Fruit fly (Drosophila melanogaster) whole organism, embryonic: ENCODE results near the gene ppk13.

Experiments used
- Awh ChIP-seq: fragments of 200-800 bp; sonication (Bioruptor generic); IDR thresholded peaks from 2 replicates; pipeline ENCODE4, ENCODE4 v1.3.6; 2022; ENCODE audit warnings: missing biosample characterization, missing genetic modification characterization
- BEAF-32 ChIP-seq: fragments of 200-800 bp; sonication (Bioruptor generic); optimal IDR thresholded peaks from 3 replicates; lab custom pipeline; 2017; ENCODE audit warnings: missing biosample characterization, missing genetic modification characterization, mild to moderate bottlenecking, moderate library complexity, missing genetic modification reagents
- CG13123 ChIP-seq: fragments of 200-800 bp; sonication (Bioruptor generic); optimal IDR thresholded peaks from 2 replicates; lab custom pipeline; 2016; ENCODE audit warnings: missing biosample characterization, missing genetic modification characterization
- CG13894 ChIP-seq: fragments of 200-800 bp; sonication (Bioruptor generic); optimal IDR thresholded peaks from 3 replicates; lab custom pipeline; 2018; ENCODE audit warnings: missing biosample characterization, mild to moderate bottlenecking, missing genetic modification characterization, moderate library complexity
- CG14965 ChIP-seq: fragments of 200-800 bp; sonication (Bioruptor generic); optimal IDR thresholded peaks from 2 replicates; lab custom pipeline; 2016; ENCODE audit warnings: missing biosample characterization, missing genetic modification characterization, borderline replicate concordance
- CG15269 ChIP-seq: fragments of 200-800 bp; sonication (Bioruptor generic); optimal IDR thresholded peaks from 2 replicates; lab custom pipeline; 2018; ENCODE audit warnings: missing biosample characterization, mild to moderate bottlenecking, missing genetic modification characterization, moderate library complexity
- CG1602 ChIP-seq: fragments of 200-800 bp; sonication (Bioruptor generic); optimal IDR thresholded peaks from 3 replicates; lab custom pipeline; 2016; ENCODE audit warnings: missing biosample characterization, missing genetic modification characterization
- CG1647 ChIP-seq: fragments of 200-800 bp; sonication (Bioruptor generic); optimal IDR thresholded peaks from 3 replicates; lab custom pipeline; 2016; ENCODE audit warnings: missing biosample characterization, missing genetic modification characterization
- CG16779 ChIP-seq: fragments of 200-800 bp; sonication (Bioruptor generic); IDR thresholded peaks from 2 replicates; pipeline ENCODE4 v1.3.6; 2022; ENCODE audit warnings: missing biosample characterization, missing genetic modification characterization
- CG30403 ChIP-seq: fragments of 200-800 bp; sonication (Bioruptor generic); optimal IDR thresholded peaks from 3 replicates; lab custom pipeline; 2016; ENCODE audit warnings: missing biosample characterization, missing genetic modification characterization
- CG32772 ChIP-seq: fragments of 200-800 bp; sonication (Bioruptor generic); IDR thresholded peaks from 2 replicates; pipeline ENCODE4 v1.3.6; 2022; ENCODE audit warnings: missing biosample characterization, missing genetic modification characterization
- CG43689 ChIP-seq: fragments of 200-800 bp; sonication (Bioruptor generic); IDR thresholded peaks from 2 replicates; pipeline ENCODE4 v1.3.6; 2022; ENCODE audit warnings: missing biosample characterization, missing genetic modification characterization
- CG4404 ChIP-seq: fragments of 200-800 bp; sonication (Bioruptor generic); IDR thresholded peaks from 2 replicates; pipeline ENCODE4 v1.3.6; 2022; ENCODE audit warnings: missing biosample characterization, missing genetic modification characterization
- CG6254 ChIP-seq: fragments of 200-800 bp; sonication (Bioruptor generic); optimal IDR thresholded peaks from 3 replicates; lab custom pipeline; 2017; ENCODE audit warnings: mild to moderate bottlenecking, missing biosample characterization, missing genetic modification reagents, missing genetic modification characterization
- CG6272 ChIP-seq: fragments of 200-800 bp; sonication (Bioruptor generic); IDR thresholded peaks from 2 replicates; pipeline ENCODE4 v1.3.6; 2022; ENCODE audit warnings: missing biosample characterization, missing genetic modification characterization
- CG6813 ChIP-seq: fragments of 200-800 bp; sonication (Bioruptor generic); optimal IDR thresholded peaks from 2 replicates; lab custom pipeline; 2017; ENCODE audit warnings: missing biosample characterization, missing genetic modification characterization, mild to moderate bottlenecking, moderate library complexity, missing genetic modification reagents
- CG7928 ChIP-seq: fragments of 200-800 bp; sonication (Bioruptor generic); optimal IDR thresholded peaks from 2 replicates; lab custom pipeline; 2017; ENCODE audit warnings: missing biosample characterization, mild to moderate bottlenecking, missing genetic modification characterization
- CG7987 ChIP-seq: fragments of 200-800 bp; sonication (Bioruptor generic); optimal IDR thresholded peaks from 2 replicates; lab custom pipeline; 2018; ENCODE audit warnings: missing biosample characterization, mild to moderate bottlenecking, missing genetic modification characterization, moderate library complexity
- CG9932 ChIP-seq: fragments of 200-800 bp; sonication (Bioruptor generic); IDR thresholded peaks from 2 replicates; pipeline ENCODE4 v1.3.6; 2022; ENCODE audit warnings: missing biosample characterization, missing genetic modification characterization
- D19B ChIP-seq: fragments of 200-800 bp; sonication (Bioruptor generic); optimal IDR thresholded peaks from 2 replicates; lab custom pipeline; 2017; ENCODE audit warnings: missing biosample characterization, mild to moderate bottlenecking, missing genetic modification characterization
- HHEX ChIP-seq: fragments of 200-800 bp; sonication (Bioruptor generic); optimal IDR thresholded peaks from 3 replicates; lab custom pipeline; 2017; ENCODE audit warnings: missing biosample characterization, mild to moderate bottlenecking, missing genetic modification characterization, missing genetic modification reagents
- Hmr ChIP-seq: fragments of 200-800 bp; sonication (Bioruptor generic); optimal IDR thresholded peaks from 3 replicates; lab custom pipeline; 2017; ENCODE audit warnings: mild to moderate bottlenecking, missing biosample characterization, missing genetic modification reagents, missing genetic modification characterization
- Hr39 ChIP-seq: fragments of >200 bp; optimal IDR thresholded peaks from 2 replicates; lab custom pipeline; 2017
- Hr78 ChIP-seq, 2 experiments: fragments of 200-800 bp in 1 of 2; fragments of >200 bp in 1 of 2; sonication (Bioruptor generic) in 1 of 2; optimal IDR thresholded peaks; 2 replicates each; lab custom pipeline; 2017 to 2019; ENCODE audit warnings: missing biosample characterization in 2 of 2, missing genetic modification characterization in 2 of 2, mild to moderate bottlenecking in 1 of 2, moderate library complexity in 1 of 2
- MTF-1 ChIP-seq: fragments of 200-800 bp; sonication (Bioruptor generic); optimal IDR thresholded peaks from 2 replicates; lab custom pipeline; 2018; ENCODE audit warnings: missing biosample characterization, mild to moderate bottlenecking, missing genetic modification characterization, borderline replicate concordance
- Max ChIP-seq: fragments of 200-800 bp; sonication (Bioruptor generic); optimal IDR thresholded peaks from 2 replicates; lab custom pipeline; 2016; ENCODE audit warnings: missing biosample characterization, mild to moderate bottlenecking, missing genetic modification characterization
- Mes4 ChIP-seq: fragments of 200-800 bp; sonication (Bioruptor generic); optimal IDR thresholded peaks from 2 replicates; lab custom pipeline; 2016; ENCODE audit warnings: missing biosample characterization, missing genetic modification characterization
- NFAT ChIP-seq: fragments of 200-800 bp; sonication (Bioruptor generic); IDR thresholded peaks from 2 replicates; pipeline ENCODE4 v1.3.6; 2022; ENCODE audit warnings: missing biosample characterization, missing genetic modification characterization
- Rx ChIP-seq: fragments of 200-800 bp; sonication (Bioruptor generic); IDR thresholded peaks from 2 replicates; pipeline ENCODE4 v1.3.6; 2022; ENCODE audit warnings: missing biosample characterization, missing genetic modification characterization
- Spps ChIP-seq: fragments of 200-800 bp; sonication (Bioruptor generic); optimal IDR thresholded peaks from 2 replicates; lab custom pipeline; 2018; ENCODE audit warnings: missing biosample characterization, mild to moderate bottlenecking, missing genetic modification characterization
- cg ChIP-seq: fragments of 200-800 bp; sonication (Bioruptor generic); optimal IDR thresholded peaks from 3 replicates; lab custom pipeline; 2019; ENCODE audit warnings: missing biosample characterization, mild to moderate bottlenecking, missing genetic modification characterization, moderate library complexity
- crp ChIP-seq, 2 experiments: fragments of 200-800 bp; sonication (Bioruptor generic); optimal IDR thresholded peaks; 2 replicates in 1 of 2; 3 replicates in 1 of 2; lab custom pipeline; 2017; ENCODE audit warnings: missing biosample characterization in 2 of 2, missing genetic modification characterization in 2 of 2, mild to moderate bottlenecking in 1 of 2, moderate library complexity in 1 of 2
- danr ChIP-seq: fragments of 200-800 bp; sonication (Bioruptor generic); IDR thresholded peaks from 2 replicates; pipeline ENCODE4 v1.3.6; 2022; ENCODE audit warnings: missing biosample characterization, missing genetic modification characterization
- dmrt11E ChIP-seq: fragments of 200-800 bp; sonication (Bioruptor generic); optimal IDR thresholded peaks from 3 replicates; lab custom pipeline; 2018; ENCODE audit warnings: missing biosample characterization, mild to moderate bottlenecking, missing genetic modification characterization, moderate library complexity
- esg ChIP-seq: fragments of 200-800 bp; sonication (Bioruptor generic); conservative IDR thresholded peaks from 2 replicates; pipeline ENCODE4 v1.3.6; 2022; ENCODE audit warnings: missing biosample characterization, missing genetic modification characterization
- ewg ChIP-seq: fragments of 200-800 bp; sonication (Bioruptor generic); optimal IDR thresholded peaks from 3 replicates; lab custom pipeline; 2017; ENCODE audit warnings: mild to moderate bottlenecking, missing biosample characterization, missing genetic modification reagents, missing genetic modification characterization
- eyg ChIP-seq: fragments of 200-800 bp; sonication (Bioruptor generic); optimal IDR thresholded peaks from 3 replicates; lab custom pipeline; 2016; ENCODE audit warnings: missing biosample characterization, missing genetic modification characterization
- grau ChIP-seq: fragments of 200-800 bp; optimal IDR thresholded peaks from 3 replicates; lab custom pipeline; 2019; ENCODE audit warnings: missing biosample characterization, mild to moderate bottlenecking, missing genetic modification characterization, moderate library complexity
- gsb ChIP-seq: fragments of 200-800 bp; sonication (Bioruptor generic); IDR thresholded peaks from 2 replicates; pipeline ENCODE4 v1.3.6; 2022; ENCODE audit warnings: missing biosample characterization, missing genetic modification characterization
- hbn ChIP-seq: fragments of 200-800 bp; sonication (Bioruptor generic); IDR thresholded peaks from 2 replicates; pipeline ENCODE4 v1.3.6; 2022; ENCODE audit warnings: missing biosample characterization, missing genetic modification characterization; ENCODE audit not compliant: partially characterized antibody
- jing ChIP-seq: fragments of 200-800 bp; sonication (Bioruptor generic); optimal IDR thresholded peaks from 2 replicates; lab custom pipeline; 2018; ENCODE audit warnings: missing biosample characterization, mild to moderate bottlenecking, missing genetic modification characterization
- pho ChIP-seq: fragments of 200-800 bp; sonication (Bioruptor generic); optimal IDR thresholded peaks from 2 replicates; lab custom pipeline; 2016; ENCODE audit warnings: missing biosample characterization, missing genetic modification characterization
- prd ChIP-seq, 3 experiments: fragments of >200 bp in 2 of 3; fragments of 200-800 bp in 1 of 3; sonication (Bioruptor generic) in 1 of 3; optimal IDR thresholded peaks in 2 of 3; IDR thresholded peaks in 1 of 3; 2 replicates in 2 of 3; 3 replicates in 1 of 3; pipeline versions ENCODE4 v1.3.6 to Lab custom; 2017 to 2022; ENCODE audit warnings: missing biosample characterization in 1 of 3, missing genetic modification characterization in 1 of 3
- ranshi ChIP-seq: fragments of 200-800 bp; sonication (Bioruptor generic); IDR thresholded peaks from 2 replicates; pipeline ENCODE4 v1.3.6; 2022; ENCODE audit warnings: missing biosample characterization, missing genetic modification characterization
- schlank ChIP-seq: fragments of 200-800 bp; sonication (Bioruptor generic); optimal IDR thresholded peaks from 2 replicates; lab custom pipeline; 2018; ENCODE audit warnings: missing biosample characterization, mild to moderate bottlenecking, missing genetic modification characterization
- slou ChIP-seq: fragments of 200-800 bp; sonication (Bioruptor generic); optimal IDR thresholded peaks from 3 replicates; lab custom pipeline; 2016; ENCODE audit warnings: missing biosample characterization, missing genetic modification characterization
- slp2 ChIP-seq: fragments of 200-800 bp; sonication (Bioruptor generic); optimal IDR thresholded peaks from 2 replicates; lab custom pipeline; 2016; ENCODE audit warnings: missing biosample characterization, missing genetic modification characterization
- sna ChIP-seq: fragments of 200-800 bp; sonication (Bioruptor generic); IDR thresholded peaks from 2 replicates; pipeline ENCODE4 v1.3.6; 2022; ENCODE audit warnings: missing biosample characterization, missing genetic modification characterization; ENCODE audit not compliant: partially characterized antibody
- toy ChIP-seq: fragments of 200-800 bp; sonication (Bioruptor generic); IDR thresholded peaks from 2 replicates; pipeline ENCODE4 v1.3.6; 2022; ENCODE audit warnings: missing biosample characterization, missing genetic modification characterization
- ttk ChIP-seq: fragments of 200-800 bp; sonication (Bioruptor generic); IDR thresholded peaks from 2 replicates; pipeline ENCODE4 v2.1.2; 2022; ENCODE audit warnings: missing biosample characterization, missing genetic modification characterization
- vfl ChIP-seq: fragments of 200-800 bp; sonication (Bioruptor generic); optimal IDR thresholded peaks from 2 replicates; lab custom pipeline; 2016; ENCODE audit warnings: missing biosample characterization, missing genetic modification characterization

The ppk13 gene

dm6 chr2L:21037723-21038122 is 50.8 kb downstream of the ppk13 start (continued):
- no peak for TF ChIP-seq slp2
- no peak for TF ChIP-seq Mes4
- no peak for TF ChIP-seq Hr39
- TF ChIP-seq CG1647 (GFP tag; lab: Kevin White, UChicago) = no peak
- TF ChIP-seq CG9932 (GFP tag; lab: Robert Waterston, UW) = no peak
- no peak for TF ChIP-seq CG30403
- peak; percentile 75 for TF ChIP-seq CG6254 (GFP tag; lab: Kevin White, UChicago)
- no peak for TF ChIP-seq CG4404 (GFP tag; lab: Robert Waterston, UW)
- TF ChIP-seq Max (GFP tag; lab: Kevin White, UChicago) = no peak
- TF ChIP-seq Rx = no peak
- TF ChIP-seq MTF-1 (GFP tag; lab: Kevin White, UChicago) = peak; percentile 83
- peak; percentile 75; the same call in 1 of the 2 replicates for TF ChIP-seq Awh (GFP tag; lab: Robert Waterston, UW)
- TF ChIP-seq hbn (GFP tag; lab: Robert Waterston, UW) = no peak
- no peak for TF ChIP-seq vfl (GFP tag; lab: Kevin White, UChicago)
- no peak for TF ChIP-seq Hr78 (GFP tag; optimal IDR thresholded peaks at IDR 0.05; lab: Kevin White, UChicago)
- TF ChIP-seq CG14965 (GFP tag; lab: Kevin White, UChicago) = no peak
- no peak for TF ChIP-seq ewg
- no peak for TF ChIP-seq CG1602 (GFP tag; lab: Kevin White, UChicago)
- TF ChIP-seq D19B = no peak
- no peak for TF ChIP-seq BEAF-32 (GFP tag; lab: Kevin White, UChicago)
- TF ChIP-seq dmrt11E = no peak
- no peak for TF ChIP-seq slou (GFP tag; lab: Kevin White, UChicago)
- TF ChIP-seq HHEX = peak; percentile 57
- no peak for TF ChIP-seq CG13894 (tag; lab: Kevin White, UChicago)
- no peak for TF ChIP-seq CG15269 (tag; lab: Kevin White, UChicago)
- no peak for TF ChIP-seq ttk (GFP tag; lab: Robert Waterston, UW)
- TF ChIP-seq CG6813 (GFP tag; lab: Kevin White, UChicago) = peak; percentile 88
- no peak for TF ChIP-seq NFAT
- no peak for TF ChIP-seq crp (GFP tag; optimal IDR thresholded peaks at IDR 0.05; lab: Kevin White, UChicago)
- no peak for TF ChIP-seq CG43689 (GFP tag; lab: Robert Waterston, UW)
- no peak for TF ChIP-seq CG7928
- TF ChIP-seq CG16779 (GFP tag; lab: Robert Waterston, UW) = no peak
- no peak for TF ChIP-seq pho
- TF ChIP-seq Hmr (GFP tag; lab: Kevin White, UChicago) = no peak
- no peak for TF ChIP-seq cg
- TF ChIP-seq sna = no peak
- no peak for TF ChIP-seq gsb (GFP tag; lab: Robert Waterston, UW)
- TF ChIP-seq ranshi (GFP tag; lab: Robert Waterston, UW) = no peak
- no peak for TF ChIP-seq jing
- peak; percentile 82 for TF ChIP-seq CG7987
- TF ChIP-seq Spps (tag; lab: Kevin White, UChicago) = peak; percentile 51
- no peak for TF ChIP-seq prd (optimal IDR thresholded peaks at IDR 0.05; lab: Kevin White, UChicago)
- peak; percentile 23; the same call in 2 of the 3 replicates for TF ChIP-seq prd (GFP tag; IDR thresholded peaks at IDR 0.05; lab: Robert Waterston, UW)
- no peak for TF ChIP-seq CG13123
- no peak for TF ChIP-seq esg (GFP tag; lab: Robert Waterston, UW)
- no peak for TF ChIP-seq grau (tag; lab: Kevin White, UChicago)
- no peak for TF ChIP-seq CG32772 (GFP tag; lab: Robert Waterston, UW)
- TF ChIP-seq toy = no peak
- TF ChIP-seq eyg (GFP tag; lab: Kevin White, UChicago) = no peak
- no peak for TF ChIP-seq CG6272 (GFP tag; lab: Robert Waterston, UW)
- TF ChIP-seq danr (GFP tag; lab: Robert Waterston, UW) = no peak
- TF ChIP-seq schlank (tag; lab: Kevin White, UChicago) = no peak
